Fruit fly (Drosophila melanogaster) whole organism, prepupa: ENCODE measurements around the gene Cyp6d4.

Experiments used
- CG6163 ChIP-seq: fragments of 200-800 bp; sonication (Bioruptor generic); IDR thresholded peaks from 3 replicates; pipeline ENCODE4 v1.3.6; 2022; ENCODE audit warnings: missing biosample characterization, missing genetic modification characterization
- Lpt ChIP-seq: fragments of 200-800 bp; sonication (Bioruptor generic); optimal IDR thresholded peaks from 3 replicates; lab custom pipeline; 2016; ENCODE audit warnings: missing biosample characterization, missing genetic modification characterization
- Met ChIP-seq: fragments of 200-800 bp; sonication (Bioruptor generic); optimal IDR thresholded peaks from 3 replicates; lab custom pipeline; 2016; ENCODE audit warnings: missing biosample characterization, missing genetic modification characterization
- Sox14 ChIP-seq: fragments of 200-800 bp; sonication (Bioruptor generic); optimal IDR thresholded peaks from 3 replicates; lab custom pipeline; 2016; ENCODE audit warnings: missing biosample characterization, missing genetic modification characterization
- achi ChIP-seq: fragments of 200-800 bp; sonication (Bioruptor generic); optimal IDR thresholded peaks from 3 replicates; lab custom pipeline; 2016; ENCODE audit warnings: missing biosample characterization, missing genetic modification characterization
- acj6 ChIP-seq: fragments of 200-800 bp; sonication (Bioruptor generic); optimal IDR thresholded peaks from 3 replicates; lab custom pipeline; 2016; ENCODE audit warnings: missing biosample characterization, missing genetic modification characterization
- esn ChIP-seq: fragments of 200-800 bp; sonication (Bioruptor generic); optimal IDR thresholded peaks from 2 replicates; lab custom pipeline; 2016; ENCODE audit warnings: missing biosample characterization, mild to moderate bottlenecking, missing genetic modification characterization, moderate library complexity
- fd85E ChIP-seq: fragments of 200-800 bp; sonication (Bioruptor generic); optimal IDR thresholded peaks from 3 replicates; lab custom pipeline; 2016; ENCODE audit warnings: missing biosample characterization, missing genetic modification characterization

dm6 chr3R:22710662-22711061 lies 12.5 kb downstream of the Cyp6d4 start, which contains the start of gene CG4907:
- TF ChIP-seq achi (GFP tag; lab: Kevin White, UChicago) (no peak), Lpt (GFP tag; lab: Kevin White, UChicago) (no peak), acj6 (no peak), Sox14 (GFP tag; lab: Kevin White, UChicago) (no peak), Met (no peak), fd85E (no peak), CG6163 (no peak), esn (GFP tag; lab: Kevin White, UChicago) (no peak)
